Worm (Caenorhabditis elegans) whole organism, midembryonic: ENCODE results near the gene gpa-6.

Experiments
- flt-1 ChIP-seq: fragments of 200-800 bp; sonication (Bioruptor generic); IDR thresholded peaks from 2 replicates; pipeline ENCODE4 v1.3.6; 2022; ENCODE audit warnings: missing genetic modification characterization, missing compliant biosample characterization
- klf-2 ChIP-seq: fragments of 200-800 bp; sonication (Bioruptor generic); conservative IDR thresholded peaks from 2 replicates; pipeline ENCODE4 v1.3.6; 2022; ENCODE audit warnings: missing genetic modification reagents, missing genetic modification characterization, missing compliant biosample characterization
- med-1 ChIP-seq: sonication (generic microtip); optimal IDR thresholded peaks from 2 replicates; lab custom pipeline; 2017; ENCODE audit warnings: missing genetic modification characterization, mild to moderate bottlenecking, missing compliant biosample characterization, antibody characterized with exemption, missing genetic modification reagents; ENCODE audit not compliant: insufficient read depth
- ref-1 ChIP-seq: fragments of 200-800 bp; sonication (Bioruptor generic); conservative IDR thresholded peaks from 2 replicates; pipeline ENCODE4 v1.3.6; 2022; ENCODE audit warnings: missing genetic modification reagents, missing genetic modification characterization, missing compliant biosample characterization
- tab-1 ChIP-seq: fragments of 200-800 bp; sonication (Bioruptor generic); IDR thresholded peaks from 2 replicates; pipeline ENCODE4 v1.3.6; 2022; ENCODE audit warnings: missing genetic modification characterization, missing compliant biosample characterization
- ztf-23 ChIP-seq: fragments of 200-800 bp; sonication (Bioruptor generic); IDR thresholded peaks from 2 replicates; pipeline ENCODE4 v1.3.6; 2022; ENCODE audit warnings: missing genetic modification reagents, missing genetic modification characterization, missing compliant biosample characterization
- ztf-29 ChIP-seq: fragments of 200-800 bp; sonication (Bioruptor generic); IDR thresholded peaks from 2 replicates; pipeline ENCODE4 v1.3.6; 2022; ENCODE audit warnings: missing genetic modification reagents, missing genetic modification characterization, missing compliant biosample characterization

DNA sequence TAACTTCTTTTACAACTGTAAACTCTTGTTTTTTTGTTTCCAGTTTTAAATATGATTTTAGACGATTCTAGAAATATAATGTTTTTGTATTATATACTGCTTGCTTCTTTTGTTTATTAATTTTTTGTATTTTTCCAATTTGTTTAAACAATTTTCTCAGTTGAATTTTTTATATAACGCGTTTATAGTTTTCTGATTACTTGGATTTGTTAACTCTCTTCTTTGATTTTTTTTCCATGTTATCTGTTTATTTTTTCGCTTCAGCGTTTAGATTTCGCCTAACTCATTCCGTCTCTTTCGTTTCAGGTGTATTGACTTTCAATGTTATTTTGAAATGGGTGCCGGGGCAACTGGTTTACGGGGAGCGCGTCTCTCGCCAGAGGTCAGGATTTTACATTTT lies at the start of gene gpa-6:
- TF ChIP-seq med-1, result no peak
- TF ChIP-seq ref-1 (GFP tag; lab: Robert Waterston, UW), result no peak
- TF ChIP-seq tab-1, result no peak
- TF ChIP-seq klf-2, result no peak
- no peak for TF ChIP-seq flt-1 (GFP tag; lab: Robert Waterston, UW)
- TF ChIP-seq ztf-23 (GFP tag; lab: Robert Waterston, UW), result no peak
- no peak for TF ChIP-seq ztf-29
